Worm (Caenorhabditis elegans) whole organism, late embryonic: ENCODE measurements around the gene srbc-2.

Experiments used
- pqm-1 ChIP-seq: sonication (generic microtip); optimal IDR thresholded peaks from 2 replicates; lab custom pipeline; 2016; ENCODE audit warnings: missing genetic modification characterization, missing compliant biosample characterization
- rnt-1 ChIP-seq: sonication (generic microtip); optimal IDR thresholded peaks from 2 replicates; lab custom pipeline; 2016; ENCODE audit warnings: missing genetic modification characterization, missing compliant biosample characterization

- TF ChIP-seq rnt-1 (tag; lab: Kevin White, UChicago) = no peak
- TF ChIP-seq pqm-1 (tag; lab: Kevin White, UChicago) = no peak
These were observed 47.5 kb upstream of the srbc-2 start, which contains the start of gene srab-21 for ce11 chrV:3424341-3424740.
